Fruit fly (Drosophila melanogaster): ENCODE results near the gene p38a.

p38a gene

DNA sequence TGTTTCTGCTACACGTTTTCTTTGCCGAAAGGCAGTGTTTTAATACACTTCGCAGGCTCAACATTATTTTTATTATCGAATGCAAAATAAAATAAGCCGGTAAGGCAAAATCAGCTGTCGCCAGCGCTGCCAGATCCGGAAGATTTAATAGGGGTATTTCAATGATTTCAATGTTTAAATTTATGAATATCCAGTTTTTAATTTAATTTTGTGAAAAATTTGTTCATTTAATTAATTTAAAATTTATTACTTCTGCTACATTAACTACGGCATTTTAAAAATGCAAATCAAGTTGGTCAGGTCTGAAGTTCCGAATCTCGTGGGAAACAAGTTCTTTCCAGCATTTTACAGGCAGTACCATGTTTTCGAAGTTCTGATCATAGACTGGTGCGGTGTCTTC is 3.3 kb downstream of the p38a start, which contains the start of gene Slimp (continued):
- TF ChIP-seq Trl (optimal IDR thresholded peaks at IDR 0.05): no peak
- no peak for TF ChIP-seq Trl (GFP tag; optimal IDR thresholded peaks at IDR 0.05)
- no peak for TF ChIP-seq Doc2 (GFP tag; IDR thresholded peaks at IDR 0.05)
- TF ChIP-seq en (GFP tag; optimal IDR thresholded peaks at IDR 0.05): no peak
- no peak for TF ChIP-seq stc (GFP tag; IDR thresholded peaks at IDR 0.05)
- TF ChIP-seq Ets65A (GFP tag): peak; percentile 78
- no peak for TF ChIP-seq CG4424 (GFP tag; optimal IDR thresholded peaks at IDR 0.05)
- 0 out of 3 replicates have a peak, but pooled peaks have one; percentile 20 for TF ChIP-seq CG11695 (GFP tag; IDR thresholded peaks at IDR 0.05)
- no peak for TF ChIP-seq Nf-YB (GFP tag; optimal IDR thresholded peaks at IDR 0.05)
- TF ChIP-seq crc (GFP tag; optimal IDR thresholded peaks at IDR 0.05): no peak
- TF ChIP-seq MBD-R2 (GFP tag; IDR thresholded peaks at IDR 0.05): peak; percentile 95
- TF ChIP-seq CTCF (GFP tag; optimal IDR thresholded peaks at IDR 0.05): no peak
- no peak for TF ChIP-seq NC2α (GFP tag; optimal IDR thresholded peaks at IDR 0.05)
- no peak for TF ChIP-seq CG7357 (GFP tag; IDR thresholded peaks at IDR 0.05)
- TF ChIP-seq Asciz (GFP tag; optimal IDR thresholded peaks at IDR 0.05): no peak
- peak; percentile 14 for TF ChIP-seq CG12659 (GFP tag; optimal IDR thresholded peaks at IDR 0.05)
- no peak for TF ChIP-seq CG1602 (GFP tag; optimal IDR thresholded peaks at IDR 0.05)
- no peak for TF ChIP-seq dmrt99B (tag; optimal IDR thresholded peaks at IDR 0.05)
- no peak for TF ChIP-seq Myb (GFP tag; optimal IDR thresholded peaks at IDR 0.05)
- no peak for TF ChIP-seq CG2889 (GFP tag; IDR thresholded peaks at IDR 0.05)
- TF ChIP-seq cad (GFP tag; optimal IDR thresholded peaks at IDR 0.05): no peak
- no peak for TF ChIP-seq hkb (optimal IDR thresholded peaks at IDR 0.05)
- TF ChIP-seq hkb (GFP tag; IDR thresholded peaks at IDR 0.05): 0 out of 2 replicates have a peak, but pooled peaks have one; percentile 28
- TF ChIP-seq CG10274 (GFP tag; optimal IDR thresholded peaks at IDR 0.05): no peak
- TF ChIP-seq lbe (GFP tag; optimal IDR thresholded peaks at IDR 0.05): peak; percentile 7
- no peak for TF ChIP-seq CG12071 (GFP tag; optimal IDR thresholded peaks at IDR 0.05)
- TF ChIP-seq C15 (GFP tag; IDR thresholded peaks at IDR 0.05): no peak
- peak; percentile 5 for TF ChIP-seq Fer3 (tag; optimal IDR thresholded peaks at IDR 0.05)
- no peak for TF ChIP-seq CG42726 (GFP tag; IDR thresholded peaks at IDR 0.05; ENCODE audit: partially characterized antibody)
- peak; percentile 82 for TF ChIP-seq sens (GFP tag)
- no peak for TF ChIP-seq Dip3 (GFP tag; optimal IDR thresholded peaks at IDR 0.05)
- TF ChIP-seq CG2712 (tag; optimal IDR thresholded peaks at IDR 0.05): peak; percentile 48
- TF ChIP-seq gfzf (GFP tag; optimal IDR thresholded peaks at IDR 0.05): no peak
- TF ChIP-seq nau (GFP tag; optimal IDR thresholded peaks at IDR 0.05): no peak
- TF ChIP-seq chinmo (GFP tag; IDR thresholded peaks at IDR 0.05; ENCODE audit: partially characterized antibody): no peak
- peak; percentile 20 for TF ChIP-seq Ets97D (GFP tag; optimal IDR thresholded peaks at IDR 0.05)
- TF ChIP-seq CG13296 (GFP tag; optimal IDR thresholded peaks at IDR 0.05): peak; percentile 21
- no peak for TF ChIP-seq sim (GFP tag; IDR thresholded peaks at IDR 0.05)
- no peak for TF ChIP-seq tna (GFP tag; IDR thresholded peaks at IDR 0.05; ENCODE audit: partially characterized antibody)
- peak in 1 of 2 experiments; percentile 32 for TF ChIP-seq bsh (GFP tag; optimal IDR thresholded peaks at IDR 0.05)
- TF ChIP-seq pan (optimal IDR thresholded peaks at IDR 0.05): no peak
- no peak for TF ChIP-seq pan (GFP tag; optimal IDR thresholded peaks at IDR 0.05 in 1 of 2, IDR thresholded peaks at IDR 0.05 in 1 of 2)
- TF ChIP-seq CG8924 (tag; optimal IDR thresholded peaks at IDR 0.05): no peak
- TF ChIP-seq dmrt11E (tag; optimal IDR thresholded peaks at IDR 0.05): no peak
- no peak for TF ChIP-seq zfh2 (GFP tag; optimal IDR thresholded peaks at IDR 0.05)
- TF ChIP-seq HHEX (GFP tag; optimal IDR thresholded peaks at IDR 0.05): no peak
- peak; percentile 32 for TF ChIP-seq lab (GFP tag; optimal IDR thresholded peaks at IDR 0.05)
- TF ChIP-seq CoRest (tag; optimal IDR thresholded peaks at IDR 0.05): peak; percentile 8
- TF ChIP-seq CG17612 (GFP tag; IDR thresholded peaks at IDR 0.05): no peak
- TF ChIP-seq gce (GFP tag; IDR thresholded peaks at IDR 0.05): no peak
- no peak for TF ChIP-seq Gug (GFP tag; IDR thresholded peaks at IDR 0.05)
- peak; percentile 18 for TF ChIP-seq CG10979 (tag; optimal IDR thresholded peaks at IDR 0.05)
- TF ChIP-seq Deaf1 (tag; optimal IDR thresholded peaks at IDR 0.05): no peak
